Worm (Caenorhabditis elegans): ENCODE measurements around the gene clec-49.

The clec-49 gene

ce11 chrV:19738117-19738516 is 12.9 kb downstream of the clec-49 start, which contains the start of gene fbxa-131:
Gene fbxa-131 (plus strand): TSS chrV:19738417.
- TF ChIP-seq unc-62 (GFP tag; optimal IDR thresholded peaks at IDR 0.05): no peak
- TF ChIP-seq elt-3 (tag; optimal IDR thresholded peaks at IDR 0.05): no peak
- TF ChIP-seq R02D3.7 (tag; optimal IDR thresholded peaks at IDR 0.05): no peak
- no peak for TF ChIP-seq egl-5 (tag; optimal IDR thresholded peaks at IDR 0.05)
- no peak for TF ChIP-seq skn-1 (tag; optimal IDR thresholded peaks at IDR 0.05)
- no peak for TF ChIP-seq lin-15B (tag; optimal IDR thresholded peaks at IDR 0.05)
- no peak for TF ChIP-seq ceh-82 (tag; optimal IDR thresholded peaks at IDR 0.05)
- no peak for TF ChIP-seq fkh-2 (tag; optimal IDR thresholded peaks at IDR 0.05)
- TF ChIP-seq nhr-77 (tag; optimal IDR thresholded peaks at IDR 0.05): no peak
- no peak for TF ChIP-seq aly-2 (tag; optimal IDR thresholded peaks at IDR 0.05)
- no peak for TF ChIP-seq egl-27 (tag; optimal IDR thresholded peaks at IDR 0.05)
- TF ChIP-seq sea-2 (GFP tag; optimal IDR thresholded peaks at IDR 0.05): no peak
- no peak for TF ChIP-seq nhr-67 (tag; optimal IDR thresholded peaks at IDR 0.05)
- no peak for TF ChIP-seq lsy-12 (tag; optimal IDR thresholded peaks at IDR 0.05)
- TF ChIP-seq ceh-16 (tag; optimal IDR thresholded peaks at IDR 0.05): no peak
- no peak for TF ChIP-seq zag-1 (tag; optimal IDR thresholded peaks at IDR 0.05)

ce11 chrV:19737458-19737857 is 13.6 kb downstream of the clec-49 start, which contains the start of gene W04E12.7:
Gene W04E12.7 (minus strand): TSS chrV:19737558.
- TF ChIP-seq elt-1 (tag; optimal IDR thresholded peaks at IDR 0.05) (no peak), unc-62 (GFP tag; optimal IDR thresholded peaks at IDR 0.05) (no peak), ceh-16 (tag; optimal IDR thresholded peaks at IDR 0.05) (no peak), ztf-11 (tag; optimal IDR thresholded peaks at IDR 0.05) (no peak), nhr-25 (tag; optimal IDR thresholded peaks at IDR 0.05) (no peak), ztf-4 (tag; optimal IDR thresholded peaks at IDR 0.05) (no peak), pha-4 (tag; optimal IDR thresholded peaks at IDR 0.05) (no peak), mml-1 (tag; optimal IDR thresholded peaks at IDR 0.05) (no peak), nhr-67 (tag; optimal IDR thresholded peaks at IDR 0.05) (no peak), fkh-2 (tag; optimal IDR thresholded peaks at IDR 0.05) (no peak), nhr-76 (tag; optimal IDR thresholded peaks at IDR 0.05) (no peak), tbx-2 (tag; optimal IDR thresholded peaks at IDR 0.05) (no peak), daf-12 (tag; optimal IDR thresholded peaks at IDR 0.05) (no peak), aly-2 (tag; optimal IDR thresholded peaks at IDR 0.05) (no peak), lin-39 (tag; optimal IDR thresholded peaks at IDR 0.05) (no peak), mdl-1 (tag; optimal IDR thresholded peaks at IDR 0.05) (no peak)

DNA sequence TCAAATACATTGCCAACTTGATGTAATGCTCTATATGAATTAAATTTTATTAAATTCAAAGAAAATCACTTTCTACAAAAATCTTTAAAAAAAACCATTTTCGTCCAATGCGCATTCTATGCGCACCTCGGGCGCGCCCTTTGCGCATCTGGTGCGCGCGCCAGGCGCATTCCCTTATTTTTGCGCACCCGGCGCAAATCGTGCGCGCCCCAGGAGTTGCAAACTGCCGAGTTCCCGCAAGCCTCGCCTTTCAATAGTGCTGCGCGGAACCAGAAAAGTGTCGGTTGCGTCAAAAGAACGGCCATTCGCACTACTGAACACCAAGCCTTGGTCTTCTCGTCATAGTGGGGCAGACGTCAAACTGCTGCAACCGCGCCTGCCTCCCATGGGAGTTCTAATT is 17.3 kb downstream of the clec-49 start:
- TF ChIP-seq aly-2 (tag; optimal IDR thresholded peaks at IDR 0.05) (no peak), elt-3 (tag; optimal IDR thresholded peaks at IDR 0.05) (no peak), fkh-10 (GFP tag; optimal IDR thresholded peaks at IDR 0.05) (no peak), mdl-1 (tag; optimal IDR thresholded peaks at IDR 0.05) (no peak), lsy-12 (tag; optimal IDR thresholded peaks at IDR 0.05) (no peak), elt-2 (tag; optimal IDR thresholded peaks at IDR 0.05) (no peak), hmg-11 (tag; optimal IDR thresholded peaks at IDR 0.05) (no peak), ceh-9 (tag; optimal IDR thresholded peaks at IDR 0.05) (no peak)

- TF ChIP-seq fos-1 (tag; optimal IDR thresholded peaks at IDR 0.05) (no peak), nhr-76 (tag; optimal IDR thresholded peaks at IDR 0.05) (no peak), ZK546.5 (tag; optimal IDR thresholded peaks at IDR 0.05) (no peak), sea-2 (GFP tag; optimal IDR thresholded peaks at IDR 0.05) (no peak), unc-39 (tag; optimal IDR thresholded peaks at IDR 0.05) (no peak), ceh-28 (tag; optimal IDR thresholded peaks at IDR 0.05) (no peak), unc-62 (GFP tag; optimal IDR thresholded peaks at IDR 0.05) (no peak), snpc-4 (tag; optimal IDR thresholded peaks at IDR 0.05) (no peak), ztf-11 (tag; optimal IDR thresholded peaks at IDR 0.05) (no peak), ceh-16 (tag; optimal IDR thresholded peaks at IDR 0.05) (no peak), lin-15B (tag; optimal IDR thresholded peaks at IDR 0.05) (no peak)
Measured at ce11 chrV:19730280-19730679, 20.7 kb downstream of the clec-49 start, which contains the start of gene Y116F11A.1. Gene Y116F11A.1 (plus strand): TSS chrV:19730580.

ce11 chrV:19728731-19729130 is 22.3 kb downstream of the clec-49 start, which contains the start of gene Y116F11A.3:
Gene Y116F11A.3 (plus strand): TSS chrV:19729031.
- no peak for TF ChIP-seq skn-1 (tag; optimal IDR thresholded peaks at IDR 0.05)
- no peak for TF ChIP-seq nhr-28 (tag; optimal IDR thresholded peaks at IDR 0.05)
- TF ChIP-seq elt-1 (tag; optimal IDR thresholded peaks at IDR 0.05): no peak
- TF ChIP-seq mml-1 (tag; optimal IDR thresholded peaks at IDR 0.05): no peak
- TF ChIP-seq daf-12 (tag; optimal IDR thresholded peaks at IDR 0.05): no peak
- no peak for TF ChIP-seq R02D3.7 (tag; optimal IDR thresholded peaks at IDR 0.05)
- no peak for TF ChIP-seq unc-62 (GFP tag; optimal IDR thresholded peaks at IDR 0.05)
- TF ChIP-seq sea-2 (GFP tag; optimal IDR thresholded peaks at IDR 0.05): no peak
- no peak for TF ChIP-seq ceh-9 (tag; optimal IDR thresholded peaks at IDR 0.05)
- TF ChIP-seq fkh-10 (GFP tag; optimal IDR thresholded peaks at IDR 0.05): no peak
- no peak for TF ChIP-seq elt-2 (tag; optimal IDR thresholded peaks at IDR 0.05)
- no peak for TF ChIP-seq nfya-1 (tag; optimal IDR thresholded peaks at IDR 0.05; ENCODE audit: insufficient read depth)
- no peak for TF ChIP-seq ztf-11 (tag; optimal IDR thresholded peaks at IDR 0.05)
- TF ChIP-seq ceh-28 (tag; optimal IDR thresholded peaks at IDR 0.05): no peak
- TF ChIP-seq pqm-1 (tag; optimal IDR thresholded peaks at IDR 0.05): no peak
- TF ChIP-seq lsy-12 (tag; optimal IDR thresholded peaks at IDR 0.05): no peak
- TF ChIP-seq ZK546.5 (tag; optimal IDR thresholded peaks at IDR 0.05): no peak

All from whole organism, L3 larva.